Fruit fly (Drosophila melanogaster) whole organism, prepupa: Measurements from ENCODE around the gene Agpat2.

ENCODE experiments used
- CG11762 ChIP-seq: fragments of 200-800 bp; sonication (Bioruptor generic); optimal IDR thresholded peaks from 3 replicates; lab custom pipeline; 2016; ENCODE audit warnings: missing biosample characterization, missing genetic modification characterization; ENCODE audit not compliant: insufficient read depth
- CG15336 ChIP-seq: fragments of 200-800 bp; sonication (Bioruptor generic); IDR thresholded peaks from 2 replicates; pipeline ENCODE4 v1.3.6; 2022; ENCODE audit warnings: missing biosample characterization, missing genetic modification characterization
- CG31627 ChIP-seq: fragments of 200-800 bp; sonication (Bioruptor generic); optimal IDR thresholded peaks from 3 replicates; lab custom pipeline; 2016; ENCODE audit warnings: missing biosample characterization, missing genetic modification characterization
- CG6792 ChIP-seq: fragments of 200-800 bp; sonication (Bioruptor generic); optimal IDR thresholded peaks from 3 replicates; lab custom pipeline; 2016; ENCODE audit warnings: missing biosample characterization, missing genetic modification characterization
- CG6854 ChIP-seq: fragments of 200-800 bp; sonication (Bioruptor generic); optimal IDR thresholded peaks from 2 replicates; lab custom pipeline; 2017; ENCODE audit warnings: missing biosample characterization, mild to moderate bottlenecking, missing genetic modification characterization
- Eip75B ChIP-seq: fragments of 200-800 bp; sonication (Bioruptor generic); optimal IDR thresholded peaks from 3 replicates; lab custom pipeline; 2016; ENCODE audit warnings: missing biosample characterization, missing genetic modification characterization
- Eip93F ChIP-seq: fragments of 200-800 bp; sonication (Bioruptor generic); optimal IDR thresholded peaks from 2 replicates; lab custom pipeline; 2016; ENCODE audit warnings: missing biosample characterization, mild to moderate bottlenecking, missing genetic modification characterization
- Sox102F ChIP-seq: fragments of 200-800 bp; sonication (Bioruptor generic); optimal IDR thresholded peaks from 2 replicates; lab custom pipeline; 2016; ENCODE audit warnings: missing biosample characterization, mild to moderate bottlenecking, missing genetic modification characterization
- Sox15 ChIP-seq: fragments of 200-800 bp; sonication (Bioruptor generic); optimal IDR thresholded peaks from 3 replicates; lab custom pipeline; 2016; ENCODE audit warnings: missing biosample characterization, missing genetic modification characterization
- dac ChIP-seq: fragments of 200-800 bp; sonication (Bioruptor generic); optimal IDR thresholded peaks from 2 replicates; lab custom pipeline; 2017; ENCODE audit warnings: missing biosample characterization, mild to moderate bottlenecking, missing genetic modification characterization
- esn ChIP-seq: fragments of 200-800 bp; sonication (Bioruptor generic); optimal IDR thresholded peaks from 2 replicates; lab custom pipeline; 2016; ENCODE audit warnings: missing biosample characterization, mild to moderate bottlenecking, missing genetic modification characterization, moderate library complexity

dm6 chr2L:8423460-8424089, 40.2 kb downstream of the Agpat2 start:
- TF ChIP-seq CG6854 (no peak), Sox102F (GFP tag; lab: Kevin White, UChicago) (peak; percentile 57), Eip93F (no peak), dac (GFP tag; lab: Kevin White, UChicago) (no peak), CG15336 (GFP tag; lab: Robert Waterston, UW) (no peak), Sox15 (GFP tag; lab: Kevin White, UChicago) (no peak), esn (GFP tag; lab: Kevin White, UChicago) (peak; percentile 35), CG31627 (no peak), CG11762 (no peak), CG6792 (GFP tag; lab: Kevin White, UChicago) (no peak), Eip75B (GFP tag; lab: Kevin White, UChicago) (no peak)
